Worm (Caenorhabditis elegans): ENCODE measurements around the gene sru-31.

Gene sru-31

DNA sequence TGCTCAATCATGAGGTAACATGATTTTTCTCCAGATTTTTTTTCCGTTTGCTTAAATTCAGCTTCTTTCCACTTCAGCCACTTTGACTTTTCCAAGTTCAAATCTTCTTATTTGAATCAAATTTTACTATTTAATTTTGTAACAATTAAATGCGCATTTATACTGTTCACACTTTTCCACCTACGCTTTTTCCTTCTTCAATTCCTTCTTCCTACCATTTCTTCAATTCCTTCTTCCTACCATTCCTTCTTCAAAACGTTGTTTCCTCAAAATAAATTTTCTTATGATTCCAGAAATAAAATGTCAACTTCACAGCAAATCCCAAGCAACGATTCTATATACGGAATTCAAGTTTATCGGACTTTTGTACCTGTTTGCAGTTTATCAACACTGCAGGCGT, at the start of gene sru-31:
sru-31 (plus strand) TSS at position 301 of the 400 bp plus-strand sequence.
- no peak for TF ChIP-seq B0310.2 (tag; optimal IDR thresholded peaks at IDR 0.05)
- no peak for TF ChIP-seq ceh-36 (tag; optimal IDR thresholded peaks at IDR 0.05)
- no peak for TF ChIP-seq F13C5.2 (tag; optimal IDR thresholded peaks at IDR 0.05)
- TF ChIP-seq sea-1 (GFP tag; conservative IDR thresholded peaks at IDR 0.05): no peak
- TF ChIP-seq flt-1 (GFP tag; IDR thresholded peaks at IDR 0.05): no peak
- TF ChIP-seq hmbx-1 (tag; optimal IDR thresholded peaks at IDR 0.05): no peak
- TF ChIP-seq aly-1 (tag; optimal IDR thresholded peaks at IDR 0.05): no peak
- TF ChIP-seq ceh-13 (GFP tag; optimal IDR thresholded peaks at IDR 0.05): no peak
- TF ChIP-seq ets-7 (tag; optimal IDR thresholded peaks at IDR 0.05): no peak
- no peak for TF ChIP-seq tbx-37 (GFP tag; conservative IDR thresholded peaks at IDR 0.05)
- TF ChIP-seq ama-1 (optimal IDR thresholded peaks at IDR 0.05): no peak
- TF ChIP-seq tra-4 (tag; optimal IDR thresholded peaks at IDR 0.05): no peak
- TF ChIP-seq scrt-1 (GFP tag; IDR thresholded peaks at IDR 0.05): no peak
- no peak for TF ChIP-seq pes-1 (GFP tag; IDR thresholded peaks at IDR 0.05)
- no peak for TF ChIP-seq hnd-1 (tag; optimal IDR thresholded peaks at IDR 0.05)
- no peak for TF ChIP-seq tbx-11 (GFP tag; IDR thresholded peaks at IDR 0.05)
- no peak for TF ChIP-seq hmg-4 (GFP tag; optimal IDR thresholded peaks at IDR 0.05)

DNA sequence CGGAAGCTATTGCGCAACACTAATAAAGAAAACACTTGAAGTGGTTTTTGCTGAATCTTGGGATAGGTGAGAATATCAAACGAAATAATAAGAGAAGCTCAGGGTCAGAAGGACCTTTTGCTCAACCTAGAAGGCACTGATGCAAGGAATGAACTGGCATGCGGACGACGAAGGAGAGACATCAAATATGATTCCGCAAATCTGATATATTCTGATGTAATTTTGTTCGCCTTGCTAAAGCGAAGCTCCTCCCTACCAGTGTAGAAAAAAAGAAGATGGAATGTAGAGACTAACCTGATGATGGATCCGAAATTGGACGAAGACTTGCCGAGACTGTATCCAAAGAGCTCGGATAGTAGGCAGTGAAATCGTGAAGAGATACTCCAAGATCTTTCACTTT, 48.5 kb upstream of the sru-31 start:
- no peak for TF ChIP-seq ceh-36 (tag; optimal IDR thresholded peaks at IDR 0.05)
- no peak for TF ChIP-seq hmbx-1 (tag; optimal IDR thresholded peaks at IDR 0.05)
- TF ChIP-seq tbx-11 (GFP tag; IDR thresholded peaks at IDR 0.05): no peak
- TF ChIP-seq tbx-37 (GFP tag; conservative IDR thresholded peaks at IDR 0.05): no peak
- no peak for TF ChIP-seq hnd-1 (tag; optimal IDR thresholded peaks at IDR 0.05)
- no peak for TF ChIP-seq ama-1 (optimal IDR thresholded peaks at IDR 0.05)
- no peak for TF ChIP-seq flt-1 (GFP tag; IDR thresholded peaks at IDR 0.05)
- TF ChIP-seq scrt-1 (GFP tag; IDR thresholded peaks at IDR 0.05): no peak
- TF ChIP-seq sea-1 (GFP tag; conservative IDR thresholded peaks at IDR 0.05): no peak
- TF ChIP-seq F13C5.2 (tag; optimal IDR thresholded peaks at IDR 0.05): no peak
- TF ChIP-seq B0310.2 (tag; optimal IDR thresholded peaks at IDR 0.05): no peak
- no peak for TF ChIP-seq aly-1 (tag; optimal IDR thresholded peaks at IDR 0.05)
- no peak for TF ChIP-seq ets-7 (tag; optimal IDR thresholded peaks at IDR 0.05)
- TF ChIP-seq ceh-13 (GFP tag; optimal IDR thresholded peaks at IDR 0.05): no peak
- TF ChIP-seq pes-1 (GFP tag; IDR thresholded peaks at IDR 0.05): no peak

ce11 chrV:9768828-9769778, 47.4 kb upstream of the sru-31 start, which contains the start of gene unc-42:
Gene unc-42 (minus strand): TSS chrV:9769391.
- TF ChIP-seq ets-7 (tag; optimal IDR thresholded peaks at IDR 0.05): no peak
- no peak for TF ChIP-seq scrt-1 (GFP tag; IDR thresholded peaks at IDR 0.05)
- TF ChIP-seq ceh-36 (tag; optimal IDR thresholded peaks at IDR 0.05): no peak
- no peak for TF ChIP-seq F13C5.2 (tag; optimal IDR thresholded peaks at IDR 0.05)
- TF ChIP-seq flt-1 (GFP tag; IDR thresholded peaks at IDR 0.05): no peak
- TF ChIP-seq B0310.2 (tag; optimal IDR thresholded peaks at IDR 0.05): no peak
- TF ChIP-seq sea-1 (GFP tag; conservative IDR thresholded peaks at IDR 0.05): no peak
- no peak for TF ChIP-seq tbx-11 (GFP tag; IDR thresholded peaks at IDR 0.05)
- TF ChIP-seq tra-4 (tag; optimal IDR thresholded peaks at IDR 0.05): no peak
- TF ChIP-seq tbx-37 (GFP tag; conservative IDR thresholded peaks at IDR 0.05): no peak
- no peak for TF ChIP-seq ceh-13 (GFP tag; optimal IDR thresholded peaks at IDR 0.05)
- no peak for TF ChIP-seq ama-1 (optimal IDR thresholded peaks at IDR 0.05)

DNA sequence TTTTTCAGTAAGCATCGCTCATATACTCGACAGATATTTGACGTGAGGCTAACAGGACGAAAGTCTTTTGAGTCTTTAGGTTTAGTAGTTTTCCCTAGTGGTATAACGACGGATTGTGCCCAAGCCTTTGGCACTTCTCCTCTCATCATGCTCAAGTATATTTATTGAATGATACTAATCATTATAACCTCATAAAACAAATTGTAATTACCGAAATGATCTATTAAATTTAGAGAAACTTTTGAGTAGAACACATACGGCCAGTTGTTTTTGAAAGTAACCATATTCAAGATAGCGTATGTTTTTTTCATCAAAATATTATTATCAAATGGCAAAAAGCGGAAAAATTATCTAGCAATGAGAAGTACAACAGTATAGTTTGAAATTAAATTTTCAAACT, 45.2 kb upstream of the sru-31 start:
- TF ChIP-seq flt-1 (GFP tag; IDR thresholded peaks at IDR 0.05): no peak
- no peak for TF ChIP-seq tbx-11 (GFP tag; IDR thresholded peaks at IDR 0.05)
- no peak for TF ChIP-seq ceh-13 (GFP tag; optimal IDR thresholded peaks at IDR 0.05)
- TF ChIP-seq scrt-1 (GFP tag; IDR thresholded peaks at IDR 0.05): no peak
- no peak for TF ChIP-seq hmg-4 (GFP tag; optimal IDR thresholded peaks at IDR 0.05)
- TF ChIP-seq sea-1 (GFP tag; conservative IDR thresholded peaks at IDR 0.05): no peak
- no peak for TF ChIP-seq tra-4 (tag; optimal IDR thresholded peaks at IDR 0.05)

DNA sequence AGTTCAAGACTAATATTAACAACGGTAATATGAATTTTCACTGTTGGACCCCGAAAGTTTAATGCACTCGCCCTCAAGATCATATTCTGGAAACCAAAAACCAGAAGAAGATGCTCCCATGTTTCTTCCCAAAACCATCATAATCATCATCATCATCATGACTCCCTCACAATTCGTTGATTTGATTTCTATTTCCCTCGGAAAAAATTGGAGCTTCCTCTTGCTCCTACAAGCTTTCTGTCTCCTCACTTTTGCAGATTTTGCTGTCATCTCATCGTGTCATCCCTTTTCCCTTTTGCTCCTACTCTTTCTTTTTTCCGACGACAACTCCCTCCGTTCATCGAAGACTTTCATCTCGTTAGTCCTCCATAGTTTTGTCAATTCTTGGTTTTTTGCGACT, 44.5 kb upstream of the sru-31 start, which contains the start of gene F46B6.2:
F46B6.2 (plus strand) TSS at position 316 of the 400 bp plus-strand sequence.
- TF ChIP-seq F13C5.2 (tag; optimal IDR thresholded peaks at IDR 0.05): no peak
- no peak for TF ChIP-seq ets-7 (tag; optimal IDR thresholded peaks at IDR 0.05)
- TF ChIP-seq hnd-1 (tag; optimal IDR thresholded peaks at IDR 0.05): no peak
- TF ChIP-seq hmg-4 (GFP tag; optimal IDR thresholded peaks at IDR 0.05): no peak
- TF ChIP-seq flt-1 (GFP tag; IDR thresholded peaks at IDR 0.05): no peak
- no peak for TF ChIP-seq sea-1 (GFP tag; conservative IDR thresholded peaks at IDR 0.05)
- TF ChIP-seq tbx-11 (GFP tag; IDR thresholded peaks at IDR 0.05): no peak
- TF ChIP-seq ceh-36 (tag; optimal IDR thresholded peaks at IDR 0.05): no peak
- no peak for TF ChIP-seq ceh-13 (GFP tag; optimal IDR thresholded peaks at IDR 0.05)
- no peak for TF ChIP-seq aly-1 (tag; optimal IDR thresholded peaks at IDR 0.05)
- no peak for TF ChIP-seq pes-1 (GFP tag; IDR thresholded peaks at IDR 0.05)
- TF ChIP-seq B0310.2 (tag; optimal IDR thresholded peaks at IDR 0.05): no peak
- no peak for TF ChIP-seq ama-1 (optimal IDR thresholded peaks at IDR 0.05)
- TF ChIP-seq tra-4 (tag; optimal IDR thresholded peaks at IDR 0.05): no peak
- no peak for TF ChIP-seq hmbx-1 (tag; optimal IDR thresholded peaks at IDR 0.05)
- TF ChIP-seq scrt-1 (GFP tag; IDR thresholded peaks at IDR 0.05): no peak
- TF ChIP-seq tbx-37 (GFP tag; conservative IDR thresholded peaks at IDR 0.05): no peak

DNA sequence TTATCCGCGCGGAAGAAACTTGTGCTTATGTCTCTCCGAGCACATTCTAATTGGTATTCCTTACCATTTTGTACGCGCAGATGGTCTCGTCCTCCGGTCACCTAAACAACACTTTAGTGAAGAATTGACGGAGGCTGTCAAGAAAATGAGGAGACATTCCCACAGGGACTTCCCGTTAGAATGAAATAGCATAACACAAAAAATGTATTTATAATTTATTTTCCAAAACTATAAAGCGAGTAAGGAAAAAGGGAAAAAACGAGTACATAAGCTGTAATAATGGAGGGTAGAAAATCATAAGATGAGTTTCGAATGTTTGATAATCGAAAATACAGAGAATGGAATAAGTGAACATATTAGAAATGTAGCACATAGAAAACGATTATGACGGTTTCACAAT, 40.8 kb upstream of the sru-31 start, which contains the start of gene F46B6.12:
F46B6.12 (minus strand) TSS at position 101 of the 400 bp plus-strand sequence.
- no peak for TF ChIP-seq F13C5.2 (tag; optimal IDR thresholded peaks at IDR 0.05)
- TF ChIP-seq pes-1 (GFP tag; IDR thresholded peaks at IDR 0.05): no peak
- no peak for TF ChIP-seq ama-1 (optimal IDR thresholded peaks at IDR 0.05)
- TF ChIP-seq tbx-37 (GFP tag; conservative IDR thresholded peaks at IDR 0.05): no peak
- TF ChIP-seq ets-7 (tag; optimal IDR thresholded peaks at IDR 0.05): no peak
- no peak for TF ChIP-seq tra-4 (tag; optimal IDR thresholded peaks at IDR 0.05)
- TF ChIP-seq ceh-13 (GFP tag; optimal IDR thresholded peaks at IDR 0.05): no peak
- no peak for TF ChIP-seq scrt-1 (GFP tag; IDR thresholded peaks at IDR 0.05)
- TF ChIP-seq B0310.2 (tag; optimal IDR thresholded peaks at IDR 0.05): no peak
- no peak for TF ChIP-seq flt-1 (GFP tag; IDR thresholded peaks at IDR 0.05)
- TF ChIP-seq aly-1 (tag; optimal IDR thresholded peaks at IDR 0.05): no peak
- no peak for TF ChIP-seq ceh-36 (tag; optimal IDR thresholded peaks at IDR 0.05)
- no peak for TF ChIP-seq hmg-4 (GFP tag; optimal IDR thresholded peaks at IDR 0.05)
- TF ChIP-seq sea-1 (GFP tag; conservative IDR thresholded peaks at IDR 0.05): no peak
- TF ChIP-seq hnd-1 (tag; optimal IDR thresholded peaks at IDR 0.05): no peak
- TF ChIP-seq tbx-11 (GFP tag; IDR thresholded peaks at IDR 0.05): no peak
- no peak for TF ChIP-seq hmbx-1 (tag; optimal IDR thresholded peaks at IDR 0.05)
